Worm (Caenorhabditis elegans) whole organism, early embryonic: ENCODE results near the gene C25F9.12.

Experiments
- aly-1 ChIP-seq: sonication (generic microtip); optimal IDR thresholded peaks from 2 replicates; lab custom pipeline; 2016; ENCODE audit warnings: missing genetic modification characterization, missing compliant biosample characterization
- ama-1 ChIP-seq: fragments of 150-350 bp; optimal IDR thresholded peaks from 2 replicates; lab custom pipeline; 2014
- hmbx-1 ChIP-seq: sonication (generic microtip); optimal IDR thresholded peaks from 2 replicates; lab custom pipeline; 2016; ENCODE audit warnings: mild to moderate bottlenecking, missing genetic modification characterization, missing compliant biosample characterization
- sea-1 ChIP-seq: fragments of 200-800 bp; sonication (Bioruptor generic); conservative IDR thresholded peaks from 2 replicates; pipeline ENCODE4 v1.3.6; 2022; ENCODE audit warnings: missing genetic modification characterization, missing compliant biosample characterization

- TF ChIP-seq ama-1 (lab: Kevin White, UChicago) (no peak), aly-1 (tag; lab: Kevin White, UChicago) (no peak), sea-1 (GFP tag; lab: Robert Waterston, UW) (no peak), hmbx-1 (tag; lab: Kevin White, UChicago) (no peak)
Measured at ce11 chrV:19354506-19354905, 48.2 kb downstream of the C25F9.12 start.
